Worm (Caenorhabditis elegans) whole organism, L4/young adult: Measurements from ENCODE around the gene hex-3.

ENCODE experiments used
- W03F9.2 ChIP-seq: fragments of 150-350 bp; optimal IDR thresholded peaks from 2 replicates; lab custom pipeline; 2014; ENCODE audit warnings: missing biosample characterization, missing genetic modification characterization
- dao-5 ChIP-seq: sonication (generic microtip); optimal IDR thresholded peaks from 2 replicates; lab custom pipeline; 2016; ENCODE audit warnings: missing genotype, missing genetic modification characterization, moderate library complexity, missing compliant biosample characterization
- him-1 ChIP-seq: sonication (generic microtip); optimal IDR thresholded peaks from 2 replicates; lab custom pipeline; 2016; ENCODE audit warnings: missing genotype, missing genetic modification reagents, missing genetic modification characterization, missing compliant biosample characterization

DNA sequence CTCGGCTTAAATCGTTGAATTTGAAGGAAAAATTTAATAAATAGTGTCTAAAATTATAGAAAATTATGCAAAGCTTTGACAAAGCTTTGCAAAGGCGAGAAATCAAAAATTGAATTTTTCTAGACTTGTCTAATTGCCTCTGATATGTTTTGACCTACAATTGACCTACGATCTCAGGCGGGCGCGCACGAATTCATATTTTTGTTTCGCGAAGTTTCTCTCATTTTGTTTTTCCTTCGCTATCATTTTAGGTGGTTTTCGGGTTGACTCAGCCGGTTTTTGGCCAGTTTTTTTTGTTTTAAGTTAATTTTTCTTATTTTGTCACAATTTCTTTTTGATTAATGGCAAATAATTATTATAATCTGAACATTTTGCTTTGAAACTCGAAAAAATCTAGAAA is 41.8 kb upstream of the hex-3 start:
- TF ChIP-seq dao-5 (tag; lab: Kevin White, UChicago) (no peak), him-1 (tag; lab: Kevin White, UChicago) (no peak), W03F9.2 (tag; lab: Kevin White, UChicago) (no peak)
